Fruit fly (Drosophila melanogaster) whole organism, embryonic: ENCODE data around the gene eIF2Bepsilon.

ENCODE experiments used
- Abd-B ChIP-seq: fragments of 200-800 bp; sonication (Bioruptor generic); optimal IDR thresholded peaks from 2 replicates; lab custom pipeline; 2018; ENCODE audit warnings: missing biosample characterization, mild to moderate bottlenecking, missing genetic modification characterization, moderate library complexity
- CG10959 ChIP-seq: fragments of 200-800 bp; sonication (Bioruptor generic); IDR thresholded peaks from 2 replicates; pipeline ENCODE4 v1.3.6; 2022; ENCODE audit warnings: missing biosample characterization, missing genetic modification characterization
- CG10979 ChIP-seq: fragments of 200-800 bp; sonication (Bioruptor generic); optimal IDR thresholded peaks from 2 replicates; lab custom pipeline; 2018; ENCODE audit warnings: missing biosample characterization, mild to moderate bottlenecking, missing genetic modification characterization, moderate library complexity
- CG11093 ChIP-seq: fragments of 200-800 bp; sonication (Bioruptor generic); IDR thresholded peaks from 3 replicates; pipeline ENCODE4 v1.3.6; 2022; ENCODE audit warnings: missing biosample characterization, missing genetic modification characterization
- CG11504 ChIP-seq: fragments of 200-800 bp; sonication (Bioruptor generic); optimal IDR thresholded peaks from 3 replicates; lab custom pipeline; 2019; ENCODE audit warnings: missing biosample characterization, mild to moderate bottlenecking, missing genetic modification characterization, moderate library complexity
- CG1233 ChIP-seq: fragments of 200-800 bp; sonication (Bioruptor generic); optimal IDR thresholded peaks from 4 replicates; lab custom pipeline; 2018; ENCODE audit warnings: missing biosample characterization, mild to moderate bottlenecking, missing genetic modification characterization
- CG12659 ChIP-seq: fragments of 200-800 bp; sonication (Bioruptor generic); optimal IDR thresholded peaks from 3 replicates; lab custom pipeline; 2017; ENCODE audit warnings: mild to moderate bottlenecking, missing biosample characterization, missing genetic modification reagents, missing genetic modification characterization
- CG14965 ChIP-seq: fragments of 200-800 bp; sonication (Bioruptor generic); optimal IDR thresholded peaks from 2 replicates; lab custom pipeline; 2016; ENCODE audit warnings: missing biosample characterization, missing genetic modification characterization, borderline replicate concordance
- CG17361 ChIP-seq: fragments of 200-800 bp; sonication (Bioruptor generic); IDR thresholded peaks from 3 replicates; pipeline ENCODE4 v1.3.6; 2022; ENCODE audit warnings: missing biosample characterization, missing genetic modification characterization
- CG2129 ChIP-seq: fragments of 200-800 bp; sonication (Bioruptor generic); IDR thresholded peaks from 2 replicates; pipeline ENCODE4 v1.3.6; 2022; ENCODE audit warnings: missing biosample characterization, missing genetic modification characterization; ENCODE audit not compliant: partially characterized antibody
- CG2202 ChIP-seq: fragments of 200-800 bp; sonication (Bioruptor generic); optimal IDR thresholded peaks from 2 replicates; lab custom pipeline; 2018; ENCODE audit warnings: missing biosample characterization, mild to moderate bottlenecking, missing genetic modification characterization
- CG2712 ChIP-seq: fragments of 200-800 bp; optimal IDR thresholded peaks from 3 replicates; lab custom pipeline; 2019; ENCODE audit warnings: missing biosample characterization, mild to moderate bottlenecking, missing genetic modification characterization, moderate library complexity
- CG31441 ChIP-seq: fragments of 200-800 bp; sonication (Bioruptor generic); IDR thresholded peaks from 2 replicates; pipeline ENCODE4 v1.3.6; 2022; ENCODE audit warnings: missing biosample characterization, missing genetic modification characterization
- CG33557 ChIP-seq: fragments of 200-800 bp; sonication (Bioruptor generic); optimal IDR thresholded peaks from 2 replicates; lab custom pipeline; 2019; ENCODE audit warnings: missing biosample characterization, mild to moderate bottlenecking, missing genetic modification characterization, moderate library complexity
- CG4404 ChIP-seq: fragments of 200-800 bp; sonication (Bioruptor generic); IDR thresholded peaks from 2 replicates; pipeline ENCODE4 v1.3.6; 2022; ENCODE audit warnings: missing biosample characterization, missing genetic modification characterization
- CG6683 ChIP-seq: fragments of 200-800 bp; sonication (Bioruptor generic); optimal IDR thresholded peaks from 2 replicates; lab custom pipeline; 2017; ENCODE audit warnings: missing biosample characterization, mild to moderate bottlenecking, missing genetic modification characterization, missing genetic modification reagents
- CG6791 ChIP-seq: fragments of 200-800 bp; sonication (Bioruptor generic); IDR thresholded peaks from 3 replicates; pipeline ENCODE4 v1.3.6; 2022; ENCODE audit warnings: missing biosample characterization, missing genetic modification characterization; ENCODE audit not compliant: partially characterized antibody
- CG6813 ChIP-seq: fragments of 200-800 bp; sonication (Bioruptor generic); optimal IDR thresholded peaks from 2 replicates; lab custom pipeline; 2017; ENCODE audit warnings: missing biosample characterization, missing genetic modification characterization, mild to moderate bottlenecking, moderate library complexity, missing genetic modification reagents
- CG7745 ChIP-seq: fragments of 200-800 bp; sonication (Bioruptor generic); optimal IDR thresholded peaks from 2 replicates; lab custom pipeline; 2018; ENCODE audit warnings: missing biosample characterization, mild to moderate bottlenecking, missing genetic modification characterization, moderate library complexity
- CG8281 ChIP-seq: fragments of 200-800 bp; sonication (Bioruptor generic); optimal IDR thresholded peaks from 2 replicates; lab custom pipeline; 2018; ENCODE audit warnings: missing biosample characterization, mild to moderate bottlenecking, missing genetic modification characterization, moderate library complexity
- CG8924 ChIP-seq: fragments of 200-800 bp; optimal IDR thresholded peaks from 3 replicates; lab custom pipeline; 2019; ENCODE audit warnings: missing biosample characterization, mild to moderate bottlenecking, missing genetic modification characterization, moderate library complexity
- CG9876 ChIP-seq: fragments of 200-800 bp; sonication (Bioruptor generic); optimal IDR thresholded peaks from 2 replicates; lab custom pipeline; 2016; ENCODE audit warnings: missing biosample characterization, missing genetic modification characterization
- Dad ChIP-seq: fragments of 200-800 bp; sonication (Bioruptor generic); optimal IDR thresholded peaks from 3 replicates; lab custom pipeline; 2016; ENCODE audit warnings: missing biosample characterization, missing genetic modification characterization
- Lpt ChIP-seq: fragments of >200 bp; optimal IDR thresholded peaks from 2 replicates; lab custom pipeline; 2018; ENCODE audit warnings: missing biosample characterization, missing genetic modification characterization
- Nf-YC ChIP-seq: fragments of 200-800 bp; optimal IDR thresholded peaks from 3 replicates; lab custom pipeline; 2019; ENCODE audit warnings: missing biosample characterization, mild to moderate bottlenecking, missing genetic modification characterization, moderate library complexity
- Ptx1 ChIP-seq: fragments of 200-800 bp; sonication (Bioruptor generic); IDR thresholded peaks from 2 replicates; pipeline ENCODE4 v1.3.6; 2022; ENCODE audit warnings: missing biosample characterization, missing genetic modification characterization
- Six4 ChIP-seq: fragments of 200-800 bp; sonication (Bioruptor generic); optimal IDR thresholded peaks from 2 replicates; lab custom pipeline; 2016; ENCODE audit warnings: missing biosample characterization, missing genetic modification characterization
- Spps ChIP-seq: fragments of 200-800 bp; sonication (Bioruptor generic); optimal IDR thresholded peaks from 2 replicates; lab custom pipeline; 2018; ENCODE audit warnings: missing biosample characterization, mild to moderate bottlenecking, missing genetic modification characterization
- al ChIP-seq: fragments of 200-800 bp; sonication (Bioruptor generic); IDR thresholded peaks from 2 replicates; pipeline ENCODE4 v1.3.6; 2022; ENCODE audit warnings: missing biosample characterization, missing genetic modification characterization
- az2 ChIP-seq: fragments of 200-800 bp; sonication (Bioruptor generic); optimal IDR thresholded peaks from 3 replicates; lab custom pipeline; 2016; ENCODE audit warnings: missing biosample characterization, missing genetic modification characterization
- dm ChIP-seq: fragments of 200-800 bp; sonication (Bioruptor generic); optimal IDR thresholded peaks from 3 replicates; lab custom pipeline; 2016; ENCODE audit warnings: missing biosample characterization, missing genetic modification characterization
- dmrt99B ChIP-seq: fragments of 200-800 bp; sonication (Bioruptor generic); optimal IDR thresholded peaks from 2 replicates; lab custom pipeline; 2018; ENCODE audit warnings: missing biosample characterization, mild to moderate bottlenecking, missing genetic modification characterization, moderate library complexity
- en ChIP-seq: fragments of 200-800 bp; sonication (Bioruptor generic); optimal IDR thresholded peaks from 2 replicates; lab custom pipeline; 2016; ENCODE audit warnings: missing biosample characterization, missing genetic modification characterization
- esg ChIP-seq: fragments of 200-800 bp; sonication (Bioruptor generic); conservative IDR thresholded peaks from 2 replicates; pipeline ENCODE4 v1.3.6; 2022; ENCODE audit warnings: missing biosample characterization, missing genetic modification characterization
- eyg ChIP-seq: fragments of 200-800 bp; sonication (Bioruptor generic); optimal IDR thresholded peaks from 3 replicates; lab custom pipeline; 2016; ENCODE audit warnings: missing biosample characterization, missing genetic modification characterization
- ham ChIP-seq: fragments of 200-800 bp; sonication (Bioruptor generic); IDR thresholded peaks from 2 replicates; pipeline ENCODE4 v1.3.6; 2022; ENCODE audit warnings: missing biosample characterization, missing genetic modification characterization
- jumu ChIP-seq: fragments of 200-800 bp; sonication (Bioruptor generic); optimal IDR thresholded peaks from 3 replicates; lab custom pipeline; 2016; ENCODE audit warnings: missing biosample characterization, missing genetic modification characterization
- klu ChIP-seq: fragments of 200-800 bp; sonication (Bioruptor generic); IDR thresholded peaks from 2 replicates; pipeline ENCODE4 v1.3.6; 2022; ENCODE audit warnings: missing biosample characterization, missing genetic modification characterization
- kni ChIP-seq: fragments of 200-800 bp; sonication (Bioruptor generic); optimal IDR thresholded peaks from 3 replicates; lab custom pipeline; 2017; ENCODE audit warnings: mild to moderate bottlenecking, missing biosample characterization, missing genetic modification reagents, missing genetic modification characterization
- lilli ChIP-seq: fragments of 200-800 bp; sonication (Bioruptor generic); optimal IDR thresholded peaks from 3 replicates; lab custom pipeline; 2016; ENCODE audit warnings: missing biosample characterization, missing genetic modification characterization
- lola ChIP-seq, 3 experiments: fragments of >200 bp in 2 of 3; fragments of 200-800 bp in 1 of 3; sonication (Bioruptor generic) in 1 of 3; optimal IDR thresholded peaks; 2 replicates each; lab custom pipeline; 2017 to 2019; ENCODE audit warnings: missing biosample characterization in 3 of 3, missing genetic modification characterization in 3 of 3, mild to moderate bottlenecking in 1 of 3, moderate library complexity in 1 of 3
- maf-S ChIP-seq: fragments of 200-800 bp; sonication (Bioruptor generic); optimal IDR thresholded peaks from 2 replicates; lab custom pipeline; 2016; ENCODE audit warnings: missing biosample characterization, missing genetic modification characterization
- mam ChIP-seq: fragments of 200-800 bp; sonication (Bioruptor generic); optimal IDR thresholded peaks from 3 replicates; lab custom pipeline; 2016; ENCODE audit warnings: missing biosample characterization, missing genetic modification characterization
- onecut ChIP-seq: fragments of 200-800 bp; sonication (Bioruptor generic); IDR thresholded peaks from 2 replicates; pipeline ENCODE4 v1.3.6; 2022; ENCODE audit warnings: missing biosample characterization, missing genetic modification characterization
- pho ChIP-seq: fragments of 200-800 bp; sonication (Bioruptor generic); optimal IDR thresholded peaks from 2 replicates; lab custom pipeline; 2016; ENCODE audit warnings: missing biosample characterization, missing genetic modification characterization
- salm ChIP-seq: fragments of 200-800 bp; sonication (Bioruptor generic); optimal IDR thresholded peaks from 2 replicates; lab custom pipeline; 2018; ENCODE audit warnings: missing biosample characterization, mild to moderate bottlenecking, missing genetic modification characterization
- schlank ChIP-seq: fragments of 200-800 bp; sonication (Bioruptor generic); optimal IDR thresholded peaks from 2 replicates; lab custom pipeline; 2018; ENCODE audit warnings: missing biosample characterization, mild to moderate bottlenecking, missing genetic modification characterization
- slbo ChIP-seq: fragments of 200-800 bp; sonication (Bioruptor generic); IDR thresholded peaks from 2 replicates; pipeline ENCODE4 v1.3.6; 2022; ENCODE audit warnings: missing biosample characterization, missing genetic modification characterization
- sqz ChIP-seq: fragments of 200-800 bp; sonication (Bioruptor generic); optimal IDR thresholded peaks from 3 replicates; lab custom pipeline; 2018; ENCODE audit warnings: missing biosample characterization, mild to moderate bottlenecking, missing genetic modification characterization
- twi ChIP-seq: fragments of 200-800 bp; optimal IDR thresholded peaks from 2 replicates; lab custom pipeline; 2019; ENCODE audit warnings: missing biosample characterization, mild to moderate bottlenecking, missing genetic modification characterization, moderate library complexity
- tx ChIP-seq: fragments of 200-800 bp; sonication (Bioruptor generic); optimal IDR thresholded peaks from 2 replicates; lab custom pipeline; 2016; ENCODE audit warnings: missing biosample characterization, missing genetic modification characterization

The eIF2Bepsilon gene

DNA sequence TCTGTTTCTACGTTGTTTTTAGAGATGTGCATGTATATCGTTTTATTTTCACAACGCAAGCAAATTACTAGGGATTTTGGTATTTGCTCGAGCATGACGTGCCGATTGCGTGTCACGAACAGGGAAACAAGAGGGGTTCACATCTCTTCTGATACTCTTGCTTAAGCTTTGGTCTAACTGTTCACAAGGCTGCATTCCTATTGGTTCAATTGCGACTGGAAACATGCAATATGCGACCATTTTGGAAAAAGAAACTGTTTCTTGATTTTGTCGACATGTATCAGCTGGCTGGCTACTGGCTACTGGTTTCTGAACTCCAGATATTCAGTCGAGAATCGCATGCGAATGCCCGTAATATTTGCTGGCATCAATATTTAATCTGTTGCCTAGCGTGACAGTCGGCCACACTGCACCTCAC, 42.5 kb downstream of the eIF2Bepsilon start, which contains the start of gene Coa8 (continued):
- TF ChIP-seq Abd-B (peak; percentile 17), CG31441 (GFP tag; lab: Robert Waterston, UW) (0 out of 2 replicates have a peak, but pooled peaks have one; percentile 4), dmrt99B (tag; lab: Kevin White, UChicago) (no peak), lilli (GFP tag; lab: Kevin White, UChicago) (peak; percentile 53), dm (GFP tag; lab: Kevin White, UChicago) (no peak), CG4404 (GFP tag; lab: Robert Waterston, UW) (peak; percentile 33; the same call in 1 of the 2 replicates), jumu (GFP tag; lab: Kevin White, UChicago) (peak; percentile 17), esg (GFP tag; lab: Robert Waterston, UW) (no peak; the same call in 1 of the 2 replicates), eyg (no peak), sqz (GFP tag; lab: Kevin White, UChicago) (no peak), mam (peak; percentile 40), CG11093 (GFP tag; lab: Robert Waterston, UW) (no peak), CG14965 (GFP tag; lab: Kevin White, UChicago) (no peak), CG10979 (no peak), CG9876 (GFP tag; lab: Kevin White, UChicago) (peak; percentile 17), twi (tag; lab: Kevin White, UChicago) (no peak), CG6813 (no peak), CG7745 (no peak), CG8281 (no peak), Dad (GFP tag; lab: Kevin White, UChicago) (peak; percentile 19), CG1233 (GFP tag; lab: Kevin White, UChicago) (no peak), Lpt (GFP tag; lab: Kevin White, UChicago) (no peak), CG33557 (GFP tag; lab: Kevin White, UChicago) (no peak), CG2129 (GFP tag; lab: Robert Waterston, UW) (no peak), CG11504 (tag; lab: Kevin White, UChicago) (no peak), CG6791 (GFP tag; lab: Robert Waterston, UW) (peak; percentile 30; the same call in 1 of the 3 replicates), CG17361 (GFP tag; lab: Robert Waterston, UW) (no peak; the same call in 2 of the 3 replicates), maf-S (peak; percentile 15), onecut (0 out of 2 replicates have a peak, but pooled peaks have one; percentile 11), CG12659 (peak; percentile 25), Ptx1 (GFP tag; lab: Robert Waterston, UW) (peak; percentile 59), Six4 (GFP tag; lab: Kevin White, UChicago) (no peak), al (no peak; the same call in 1 of the 2 replicates), ham (no peak), slbo (peak; percentile 65; the same call in 1 of the 2 replicates), en (no peak), kni (GFP tag; lab: Kevin White, UChicago) (no peak), pho (GFP tag; lab: Kevin White, UChicago) (peak; percentile 44), lola (GFP tag; optimal IDR thresholded peaks at IDR 0.05; lab: Kevin White, UChicago) (no peak), CG10959 (GFP tag; lab: Robert Waterston, UW) (0 out of 2 replicates have a peak, but pooled peaks have one; percentile 9), CG8924 (tag; lab: Kevin White, UChicago) (peak; percentile 7), tx (GFP tag; lab: Kevin White, UChicago) (no peak), CG6683 (GFP tag; lab: Kevin White, UChicago) (no peak), Nf-YC (tag; lab: Kevin White, UChicago) (peak; percentile 31), CG2712 (tag; lab: Kevin White, UChicago) (peak; percentile 22), salm (tag; lab: Kevin White, UChicago) (no peak), schlank (no peak), az2 (GFP tag; lab: Kevin White, UChicago) (no peak), Spps (tag; lab: Kevin White, UChicago) (no peak), CG2202 (tag; lab: Kevin White, UChicago) (no peak), klu (peak; percentile 29; the same call in 1 of the 2 replicates)
